Worm (Caenorhabditis elegans) whole organism, L4 larva: ENCODE measurements around the gene sre-46.

Source experiments
- ZK546.5 ChIP-seq, 2 experiments: sonication (generic microtip); optimal IDR thresholded peaks; 2 replicates each; lab custom pipeline; 2017; ENCODE audit warnings: missing biosample characterization in 2 of 2, missing genetic modification characterization in 2 of 2
- ctbp-1 ChIP-seq: fragments of 200-800 bp; sonication (Bioruptor generic); IDR thresholded peaks from 2 replicates; pipeline ENCODE4 v1.3.6; 2022; ENCODE audit warnings: missing genetic modification reagents, missing genetic modification characterization, missing compliant biosample characterization
- fkh-10 ChIP-seq: fragments of 150-350 bp; optimal IDR thresholded peaks from 2 replicates; lab custom pipeline; 2014; ENCODE audit warnings: missing biosample characterization, missing genetic modification reagents, missing genetic modification characterization
- gei-8 ChIP-seq: fragments of 200-800 bp; sonication (Bioruptor generic); optimal IDR thresholded peaks from 2 replicates; lab custom pipeline; 2018; ENCODE audit warnings: mild to moderate bottlenecking, missing genetic modification characterization, missing compliant biosample characterization
- jun-1 ChIP-seq: fragments of 150-350 bp; optimal IDR thresholded peaks from 2 replicates; lab custom pipeline; 2014; ENCODE audit warnings: missing biosample characterization, missing genetic modification reagents, missing genetic modification characterization
- lim-7 ChIP-seq: fragments of 200-800 bp; sonication (Bioruptor generic); IDR thresholded peaks from 2 replicates; pipeline ENCODE4 v1.3.6; 2022; ENCODE audit warnings: missing genetic modification characterization, missing compliant biosample characterization
- mdl-1 ChIP-seq, 2 experiments: fragments of 150-350 bp in 1 of 2; sonication (generic microtip) in 1 of 2; optimal IDR thresholded peaks; 2 replicates each; lab custom pipeline; 2014 to 2017; ENCODE audit warnings: missing biosample characterization in 2 of 2, missing genetic modification characterization in 2 of 2
- nhr-237 ChIP-seq: sonication (generic microtip); optimal IDR thresholded peaks from 2 replicates; lab custom pipeline; 2017; ENCODE audit warnings: missing biosample characterization, missing genetic modification characterization
- nhr-76 ChIP-seq: fragments of 150-350 bp; optimal IDR thresholded peaks from 2 replicates; lab custom pipeline; 2014; ENCODE audit warnings: missing biosample characterization, missing genetic modification characterization
- nhr-77 ChIP-seq: fragments of 150-350 bp; optimal IDR thresholded peaks from 2 replicates; lab custom pipeline; 2014; ENCODE audit warnings: missing biosample characterization, missing genetic modification characterization
- pqm-1 ChIP-seq: sonication (generic microtip); optimal IDR thresholded peaks from 2 replicates; lab custom pipeline; 2017; ENCODE audit warnings: missing biosample characterization, missing genetic modification characterization
- sdz-12 ChIP-seq: fragments of 200-800 bp; sonication (Bioruptor generic); optimal IDR thresholded peaks from 2 replicates; lab custom pipeline; 2018; ENCODE audit warnings: mild to moderate bottlenecking, missing genetic modification characterization, missing compliant biosample characterization
- snpc-4 ChIP-seq: fragments of 150-350 bp; optimal IDR thresholded peaks from 2 replicates; lab custom pipeline; 2014; ENCODE audit warnings: missing biosample characterization, missing genetic modification characterization
- unc-62 ChIP-seq, 3 experiments: fragments of 150-350 bp in 1 of 3; sonication (generic microtip); optimal IDR thresholded peaks in 2 of 3; peaks in 1 of 3; 1 replicate in 1 of 3; 2 replicates in 2 of 3; lab custom pipeline; 2014 to 2017; ENCODE audit warnings: missing biosample characterization in 3 of 3, missing genetic modification characterization in 3 of 3, missing genetic modification reagents in 3 of 3, missing genotype in 1 of 3

- no peak for TF ChIP-seq nhr-77 (tag; lab: Kevin White, UChicago)
- TF ChIP-seq jun-1 = no peak
- no peak for TF ChIP-seq lim-7 (GFP tag; lab: Robert Waterston, UW)
- no peak for TF ChIP-seq mdl-1 (tag; optimal IDR thresholded peaks at IDR 0.05; lab: Kevin White, UChicago)
- no peak for TF ChIP-seq gei-8 (GFP tag; lab: Kevin White, UChicago)
- no peak for TF ChIP-seq snpc-4 (tag; lab: Kevin White, UChicago)
- TF ChIP-seq ZK546.5 (tag; optimal IDR thresholded peaks at IDR 0.05; lab: Kevin White, UChicago) = no peak
- TF ChIP-seq nhr-237 = no peak
- no peak for TF ChIP-seq ctbp-1 (GFP tag; lab: Robert Waterston, UW)
- no peak for TF ChIP-seq unc-62 (GFP tag; optimal IDR thresholded peaks at IDR 0.05 in 1 of 2; lab: Kevin White, UChicago)
- TF ChIP-seq unc-62 (tag; optimal IDR thresholded peaks at IDR 0.05; lab: Kevin White, UChicago) = no peak
- no peak for TF ChIP-seq nhr-76
- TF ChIP-seq pqm-1 (tag; lab: Kevin White, UChicago) = no peak
- TF ChIP-seq sdz-12 (GFP tag; lab: Kevin White, UChicago) = no peak
- TF ChIP-seq fkh-10 (GFP tag; lab: Kevin White, UChicago) = no peak
Observed at ce11 chrII:13685581-13685980, 35.5 kb downstream of the sre-46 start.
